Worm (Caenorhabditis elegans): ENCODE measurements around the gene R10F2.6.

ce11 chrIII:2941578-2941977 is 2.3 kb downstream of the R10F2.6 start:
- TF ChIP-seq hnd-1 (tag; optimal IDR thresholded peaks at IDR 0.05) (no peak), ama-1 (optimal IDR thresholded peaks at IDR 0.05) (no peak), tbx-37 (GFP tag; conservative IDR thresholded peaks at IDR 0.05) (no peak), ets-7 (tag; optimal IDR thresholded peaks at IDR 0.05) (no peak), ceh-13 (GFP tag; optimal IDR thresholded peaks at IDR 0.05) (no peak), sea-1 (GFP tag; conservative IDR thresholded peaks at IDR 0.05) (no peak), flt-1 (GFP tag; IDR thresholded peaks at IDR 0.05) (no peak), scrt-1 (GFP tag; IDR thresholded peaks at IDR 0.05) (no peak)
